Fruit fly (Drosophila melanogaster) whole organism, embryonic: ENCODE data around the gene ast.

Source experiments
- Antp ChIP-seq: fragments of 200-800 bp; sonication (Bioruptor generic); optimal IDR thresholded peaks from 3 replicates; lab custom pipeline; 2016; ENCODE audit warnings: missing biosample characterization, missing genetic modification characterization
- CG1024 ChIP-seq: fragments of 200-800 bp; sonication (Bioruptor generic); IDR thresholded peaks from 2 replicates; pipeline ENCODE4 v1.3.6; 2022; ENCODE audit warnings: missing biosample characterization, missing genetic modification characterization
- CG10979 ChIP-seq: fragments of 200-800 bp; sonication (Bioruptor generic); optimal IDR thresholded peaks from 2 replicates; lab custom pipeline; 2018; ENCODE audit warnings: missing biosample characterization, mild to moderate bottlenecking, missing genetic modification characterization, moderate library complexity
- CG12071 ChIP-seq: fragments of 200-800 bp; sonication (Bioruptor generic); optimal IDR thresholded peaks from 3 replicates; lab custom pipeline; 2018; ENCODE audit warnings: missing biosample characterization, mild to moderate bottlenecking, missing genetic modification characterization
- CG13624 ChIP-seq: fragments of 200-800 bp; sonication (Bioruptor generic); optimal IDR thresholded peaks from 2 replicates; lab custom pipeline; 2016; ENCODE audit warnings: missing biosample characterization, missing genetic modification characterization
- CG14050 ChIP-seq: fragments of 200-800 bp; sonication (Bioruptor generic); IDR thresholded peaks from 3 replicates; pipeline ENCODE4 v1.3.6; 2022; ENCODE audit warnings: missing biosample characterization, missing genetic modification characterization
- CG14667 ChIP-seq: fragments of 200-800 bp; sonication (Bioruptor generic); IDR thresholded peaks from 2 replicates; pipeline ENCODE4 v1.3.6; 2022; ENCODE audit warnings: missing biosample characterization, missing genetic modification characterization
- CG15696 ChIP-seq: fragments of 200-800 bp; sonication (Bioruptor generic); optimal IDR thresholded peaks from 2 replicates; lab custom pipeline; 2019; ENCODE audit warnings: missing biosample characterization, mild to moderate bottlenecking, missing genetic modification characterization, moderate library complexity
- CG16779 ChIP-seq: fragments of 200-800 bp; sonication (Bioruptor generic); IDR thresholded peaks from 2 replicates; pipeline ENCODE4 v1.3.6; 2022; ENCODE audit warnings: missing biosample characterization, missing genetic modification characterization
- CG17802 ChIP-seq: fragments of 200-800 bp; sonication (Bioruptor generic); optimal IDR thresholded peaks from 2 replicates; lab custom pipeline; 2018; ENCODE audit warnings: missing biosample characterization, mild to moderate bottlenecking, missing genetic modification characterization, moderate library complexity
- CG18599 ChIP-seq: fragments of 200-800 bp; sonication (Bioruptor generic); optimal IDR thresholded peaks from 3 replicates; lab custom pipeline; 2017; ENCODE audit warnings: missing biosample characterization, missing genetic modification characterization, mild to moderate bottlenecking, moderate library complexity, missing genetic modification reagents
- CG2116 ChIP-seq: fragments of 200-800 bp; sonication (Bioruptor generic); optimal IDR thresholded peaks from 3 replicates; lab custom pipeline; 2018; ENCODE audit warnings: missing biosample characterization, mild to moderate bottlenecking, missing genetic modification characterization
- CG2875 ChIP-seq: fragments of 200-800 bp; sonication (Bioruptor generic); optimal IDR thresholded peaks from 2 replicates; lab custom pipeline; 2017; ENCODE audit warnings: missing biosample characterization, mild to moderate bottlenecking, missing genetic modification characterization, missing genetic modification reagents
- CG3065 ChIP-seq: fragments of 200-800 bp; sonication (Bioruptor generic); optimal IDR thresholded peaks from 2 replicates; lab custom pipeline; 2016; ENCODE audit warnings: missing biosample characterization, missing genetic modification characterization
- CG3847 ChIP-seq: fragments of 200-800 bp; sonication (Bioruptor generic); IDR thresholded peaks from 2 replicates; pipeline ENCODE4 v1.3.6; 2022; ENCODE audit warnings: missing biosample characterization, missing genetic modification characterization
- CG4404 ChIP-seq: fragments of 200-800 bp; sonication (Bioruptor generic); IDR thresholded peaks from 2 replicates; pipeline ENCODE4 v1.3.6; 2022; ENCODE audit warnings: missing biosample characterization, missing genetic modification characterization
- CG4424 ChIP-seq: fragments of 200-800 bp; sonication (Bioruptor generic); optimal IDR thresholded peaks from 3 replicates; lab custom pipeline; 2016; ENCODE audit warnings: missing biosample characterization, missing genetic modification characterization
- CG4820 ChIP-seq: fragments of 200-800 bp; sonication (Bioruptor generic); optimal IDR thresholded peaks from 3 replicates; lab custom pipeline; 2016; ENCODE audit warnings: missing biosample characterization, missing genetic modification characterization
- CG6654 ChIP-seq: fragments of 200-800 bp; sonication (Bioruptor generic); optimal IDR thresholded peaks from 2 replicates; lab custom pipeline; 2017; ENCODE audit warnings: missing biosample characterization, mild to moderate bottlenecking, missing genetic modification characterization
- CG8359 ChIP-seq: fragments of 200-800 bp; sonication (Bioruptor generic); optimal IDR thresholded peaks from 2 replicates; lab custom pipeline; 2017; ENCODE audit warnings: missing biosample characterization, mild to moderate bottlenecking, missing genetic modification characterization, borderline replicate concordance
- CoRest ChIP-seq: fragments of 200-800 bp; sonication (Bioruptor generic); optimal IDR thresholded peaks from 3 replicates; lab custom pipeline; 2018; ENCODE audit warnings: missing biosample characterization, mild to moderate bottlenecking, missing genetic modification characterization, moderate library complexity
- Dad ChIP-seq: fragments of 200-800 bp; sonication (Bioruptor generic); optimal IDR thresholded peaks from 3 replicates; lab custom pipeline; 2016; ENCODE audit warnings: missing biosample characterization, missing genetic modification characterization
- Dref ChIP-seq: fragments of 200-800 bp; sonication (Bioruptor generic); IDR thresholded peaks from 2 replicates; pipeline ENCODE4 v1.3.6; 2022; ENCODE audit warnings: missing biosample characterization, missing genetic modification characterization
- Drgx ChIP-seq: fragments of 200-800 bp; sonication (Bioruptor generic); IDR thresholded peaks from 2 replicates; pipeline ENCODE4 v1.3.6; 2022; ENCODE audit warnings: missing biosample characterization, missing genetic modification characterization
- Hr3 ChIP-seq: fragments of 200-800 bp; sonication (Bioruptor generic); optimal IDR thresholded peaks from 3 replicates; lab custom pipeline; 2016; ENCODE audit warnings: missing biosample characterization, missing genetic modification characterization
- Kr ChIP-seq: fragments of 200-800 bp; sonication (Bioruptor generic); optimal IDR thresholded peaks from 2 replicates; lab custom pipeline; 2017; ENCODE audit warnings: missing biosample characterization, mild to moderate bottlenecking, missing genetic modification characterization
- Lpt ChIP-seq: fragments of >200 bp; optimal IDR thresholded peaks from 2 replicates; lab custom pipeline; 2018; ENCODE audit warnings: missing biosample characterization, missing genetic modification characterization
- MTF-1 ChIP-seq: fragments of 200-800 bp; sonication (Bioruptor generic); optimal IDR thresholded peaks from 2 replicates; lab custom pipeline; 2018; ENCODE audit warnings: missing biosample characterization, mild to moderate bottlenecking, missing genetic modification characterization, borderline replicate concordance
- Meics ChIP-seq: fragments of 200-800 bp; sonication (Bioruptor generic); optimal IDR thresholded peaks from 2 replicates; lab custom pipeline; 2017; ENCODE audit warnings: missing biosample characterization, mild to moderate bottlenecking, missing genetic modification characterization
- NfI ChIP-seq: fragments of 200-800 bp; sonication (Bioruptor generic); optimal IDR thresholded peaks from 3 replicates; lab custom pipeline; 2018; ENCODE audit warnings: missing biosample characterization, mild to moderate bottlenecking, missing genetic modification characterization, moderate library complexity
- Poxn ChIP-seq: fragments of 200-800 bp; sonication (Bioruptor generic); IDR thresholded peaks from 2 replicates; pipeline ENCODE4 v1.3.6; 2022; ENCODE audit warnings: missing biosample characterization, missing genetic modification characterization
- Side ChIP-seq: fragments of 200-800 bp; sonication (Bioruptor generic); optimal IDR thresholded peaks from 2 replicates; lab custom pipeline; 2016; ENCODE audit warnings: missing biosample characterization, missing genetic modification characterization
- Xrp1 ChIP-seq: fragments of 200-800 bp; sonication (Bioruptor generic); IDR thresholded peaks from 2 replicates; pipeline ENCODE4 v1.3.6; 2022; ENCODE audit warnings: missing biosample characterization, missing genetic modification characterization
- ap ChIP-seq: fragments of 200-800 bp; sonication (Bioruptor generic); IDR thresholded peaks from 2 replicates; pipeline ENCODE4 v1.3.6; 2022; ENCODE audit warnings: missing biosample characterization, missing genetic modification characterization
- chinmo ChIP-seq: fragments of 200-800 bp; sonication (Bioruptor generic); IDR thresholded peaks from 4 replicates; pipeline ENCODE4 v1.3.6; 2022; ENCODE audit warnings: missing biosample characterization, missing genetic modification characterization; ENCODE audit not compliant: partially characterized antibody
- dan ChIP-seq: fragments of 200-800 bp; sonication (Bioruptor generic); IDR thresholded peaks from 2 replicates; pipeline ENCODE4 v1.3.6; 2022; ENCODE audit warnings: missing biosample characterization, missing genetic modification characterization
- ewg ChIP-seq: fragments of 200-800 bp; sonication (Bioruptor generic); optimal IDR thresholded peaks from 3 replicates; lab custom pipeline; 2017; ENCODE audit warnings: mild to moderate bottlenecking, missing biosample characterization, missing genetic modification reagents, missing genetic modification characterization
- ftz-f1 ChIP-seq: fragments of 200-800 bp; sonication (Bioruptor generic); optimal IDR thresholded peaks from 2 replicates; lab custom pipeline; 2016; ENCODE audit warnings: missing biosample characterization, missing genetic modification characterization
- gfzf ChIP-seq: fragments of 200-800 bp; sonication (Bioruptor generic); optimal IDR thresholded peaks from 2 replicates; lab custom pipeline; 2016; ENCODE audit warnings: missing biosample characterization, mild to moderate bottlenecking, missing genetic modification characterization, moderate library complexity
- hkb ChIP-seq, 2 experiments: fragments of 200-800 bp in 1 of 2; fragments of >200 bp in 1 of 2; sonication (Bioruptor generic) in 1 of 2; IDR thresholded peaks in 1 of 2; optimal IDR thresholded peaks in 1 of 2; 2 replicates each; pipeline versions ENCODE4 v1.3.6 to Lab custom; 2017 to 2022; ENCODE audit warnings: missing biosample characterization in 1 of 2, missing genetic modification characterization in 1 of 2
- kay ChIP-seq: fragments of 200-800 bp; sonication (Bioruptor generic); optimal IDR thresholded peaks from 2 replicates; lab custom pipeline; 2016; ENCODE audit warnings: missing biosample characterization, missing genetic modification characterization
- klu ChIP-seq: fragments of 200-800 bp; sonication (Bioruptor generic); IDR thresholded peaks from 2 replicates; pipeline ENCODE4 v1.3.6; 2022; ENCODE audit warnings: missing biosample characterization, missing genetic modification characterization
- mld ChIP-seq: fragments of 200-800 bp; sonication (Bioruptor generic); IDR thresholded peaks from 3 replicates; pipeline ENCODE4 v1.3.6; 2022; ENCODE audit warnings: missing biosample characterization, missing genetic modification characterization; ENCODE audit not compliant: partially characterized antibody
- pfk ChIP-seq: fragments of 200-800 bp; sonication (Bioruptor generic); optimal IDR thresholded peaks from 2 replicates; lab custom pipeline; 2018; ENCODE audit warnings: missing biosample characterization, mild to moderate bottlenecking, missing genetic modification characterization, moderate library complexity
- prd ChIP-seq, 3 experiments: fragments of >200 bp in 2 of 3; fragments of 200-800 bp in 1 of 3; sonication (Bioruptor generic) in 1 of 3; optimal IDR thresholded peaks in 2 of 3; IDR thresholded peaks in 1 of 3; 2 replicates in 2 of 3; 3 replicates in 1 of 3; pipeline versions ENCODE4 v1.3.6 to Lab custom; 2017 to 2022; ENCODE audit warnings: missing biosample characterization in 1 of 3, missing genetic modification characterization in 1 of 3
- slou ChIP-seq: fragments of 200-800 bp; sonication (Bioruptor generic); optimal IDR thresholded peaks from 3 replicates; lab custom pipeline; 2016; ENCODE audit warnings: missing biosample characterization, missing genetic modification characterization
- tna ChIP-seq: fragments of 200-800 bp; sonication (Bioruptor generic); IDR thresholded peaks from 2 replicates; pipeline ENCODE4 v1.3.6; 2022; ENCODE audit warnings: missing biosample characterization, missing genetic modification characterization; ENCODE audit not compliant: partially characterized antibody

Gene ast

DNA sequence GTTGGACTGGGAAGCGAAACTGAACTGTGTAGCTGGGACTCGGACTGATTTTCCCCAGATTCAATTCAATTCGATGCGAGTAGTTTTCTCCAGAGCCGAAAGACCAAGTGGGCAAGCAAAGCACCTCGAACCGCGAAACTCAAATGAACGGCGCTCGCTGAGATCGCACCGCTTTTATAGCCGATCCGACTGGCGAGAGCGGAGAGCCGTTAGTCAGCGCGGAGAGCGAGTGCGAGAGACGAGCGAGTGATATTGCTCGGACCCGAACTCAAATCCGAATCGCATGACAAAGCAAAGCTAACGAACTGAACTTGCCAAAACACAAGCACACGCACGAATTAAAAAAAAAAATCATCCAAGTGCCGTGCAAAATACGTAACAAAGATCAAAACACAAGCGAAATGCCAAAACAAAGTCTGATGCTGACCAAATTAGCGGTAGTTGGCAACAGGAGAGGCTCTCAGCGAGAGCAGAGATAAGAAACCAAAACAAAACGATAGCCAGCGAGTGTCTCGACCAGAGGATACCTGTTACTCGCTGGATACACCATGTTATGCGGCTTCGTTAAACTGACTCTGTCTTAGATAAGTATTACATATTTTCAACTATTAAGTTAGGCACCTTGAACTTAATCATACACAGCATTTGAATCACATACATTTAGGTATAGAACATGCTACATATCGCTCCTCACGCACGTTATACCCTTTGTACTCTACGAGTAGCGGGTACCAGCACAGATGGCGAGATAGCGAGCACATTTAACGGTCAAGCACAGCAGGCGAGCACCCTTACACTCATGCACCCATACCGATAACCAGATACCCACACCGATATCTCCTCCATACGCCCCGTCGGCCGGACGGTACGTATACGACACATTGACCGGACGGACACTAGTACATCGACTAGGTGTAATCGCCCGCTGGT, 41.4 kb downstream of the ast start (continued):
- no peak for TF ChIP-seq CG15696 (tag; lab: Kevin White, UChicago)
- TF ChIP-seq klu (GFP tag; lab: Robert Waterston, UW), result peak; percentile 44
- TF ChIP-seq chinmo, result peak; percentile 76; the same call in 2 of the 4 replicates
- no peak for TF ChIP-seq Side
- peak; percentile 54 for TF ChIP-seq CG4424
- TF ChIP-seq CoRest, result peak; percentile 71
- TF ChIP-seq Lpt, result no peak
- no peak for TF ChIP-seq CG17802
- TF ChIP-seq pfk (GFP tag; lab: Kevin White, UChicago), result no peak
- peak; percentile 34 for TF ChIP-seq CG10979 (tag; lab: Kevin White, UChicago)
- TF ChIP-seq CG18599 (GFP tag; lab: Kevin White, UChicago), result peak; percentile 86
- TF ChIP-seq CG3847 (GFP tag; lab: Robert Waterston, UW), result peak; percentile 78
- peak; percentile 82 for TF ChIP-seq Drgx
- peak; percentile 21 for TF ChIP-seq Antp (GFP tag; lab: Kevin White, UChicago)
- peak; percentile 37 for TF ChIP-seq slou (GFP tag; lab: Kevin White, UChicago)
- peak; percentile 18 for TF ChIP-seq Dad
- TF ChIP-seq CG8359 (GFP tag; lab: Kevin White, UChicago), result no peak
- TF ChIP-seq CG6654 (GFP tag; lab: Kevin White, UChicago), result peak; percentile 28
- peak; percentile 15 for TF ChIP-seq CG12071 (GFP tag; lab: Kevin White, UChicago)
- 0 out of 2 replicates have a peak, but pooled peaks have one; percentile 23 for TF ChIP-seq Dref
- peak; percentile 66 for TF ChIP-seq CG4404 (GFP tag; lab: Robert Waterston, UW)
- TF ChIP-seq gfzf (GFP tag; lab: Kevin White, UChicago), result no peak
- TF ChIP-seq prd (optimal IDR thresholded peaks at IDR 0.05; lab: Kevin White, UChicago), result no peak
- TF ChIP-seq prd (GFP tag; IDR thresholded peaks at IDR 0.05; lab: Robert Waterston, UW), result peak; percentile 88
- peak; percentile 73 for TF ChIP-seq CG16779
- peak; percentile 53 for TF ChIP-seq ewg (GFP tag; lab: Kevin White, UChicago)
- peak; percentile 82 for TF ChIP-seq ap (GFP tag; lab: Robert Waterston, UW)
- TF ChIP-seq Kr (GFP tag; lab: Kevin White, UChicago), result no peak
- peak; percentile 80 for TF ChIP-seq Meics
- TF ChIP-seq CG14667 (GFP tag; lab: Robert Waterston, UW), result no peak; the same call in 1 of the 2 replicates
- peak; percentile 25; the same call in 1 of the 2 replicates for TF ChIP-seq CG1024 (GFP tag; lab: Robert Waterston, UW)
- no peak for TF ChIP-seq hkb (optimal IDR thresholded peaks at IDR 0.05; lab: Kevin White, UChicago)
- peak; percentile 80 for TF ChIP-seq hkb (GFP tag; IDR thresholded peaks at IDR 0.05; lab: Robert Waterston, UW)
- TF ChIP-seq CG4820 (GFP tag; lab: Kevin White, UChicago), result peak; percentile 61
- peak; percentile 75 for TF ChIP-seq Xrp1 (GFP tag; lab: Robert Waterston, UW)
- peak; percentile 48 for TF ChIP-seq MTF-1 (GFP tag; lab: Kevin White, UChicago)
- TF ChIP-seq Hr3 (GFP tag; lab: Kevin White, UChicago), result peak; percentile 59
- TF ChIP-seq kay (GFP tag; lab: Kevin White, UChicago), result peak; percentile 61
- TF ChIP-seq CG2116, result peak; percentile 33
- TF ChIP-seq ftz-f1 (GFP tag; lab: Kevin White, UChicago), result peak; percentile 20
- peak; percentile 8 for TF ChIP-seq CG2875 (GFP tag; lab: Kevin White, UChicago)
- TF ChIP-seq CG14050 (GFP tag; lab: Robert Waterston, UW), result peak; percentile 66
- TF ChIP-seq tna (GFP tag; lab: Robert Waterston, UW), result peak; percentile 42; the same call in 1 of the 2 replicates
- 0 out of 2 replicates have a peak, but pooled peaks have one; percentile 43 for TF ChIP-seq Poxn (GFP tag; lab: Robert Waterston, UW)
- no peak for TF ChIP-seq CG3065 (GFP tag; lab: Kevin White, UChicago)
- TF ChIP-seq CG13624 (GFP tag; lab: Kevin White, UChicago), result peak; percentile 74
- TF ChIP-seq NfI (GFP tag; lab: Kevin White, UChicago), result peak; percentile 55
- TF ChIP-seq dan (GFP tag; lab: Robert Waterston, UW), result 0 out of 2 replicates have a peak, but pooled peaks have one; percentile 21
- TF ChIP-seq mld (GFP tag; lab: Robert Waterston, UW), result no peak
